Worm (Caenorhabditis elegans) whole organism, L1 larva: ENCODE results near the gene F35G2.5.

Experiments used
- ama-1 ChIP-seq: fragments of 150-350 bp; optimal IDR thresholded peaks from 2 replicates; lab custom pipeline; 2014
- blmp-1 ChIP-seq: fragments of 150-350 bp; optimal IDR thresholded peaks from 2 replicates; lab custom pipeline; 2014; ENCODE audit warnings: missing biosample characterization, missing genetic modification characterization
- ceh-82 ChIP-seq, 3 experiments: fragments of 150-350 bp in 1 of 3; sonication (generic microtip) in 2 of 3; optimal IDR thresholded peaks; 2 replicates each; lab custom pipeline; 2014 to 2017; ENCODE audit warnings: missing biosample characterization in 3 of 3, missing genetic modification characterization in 3 of 3
- ces-1 ChIP-seq: fragments of 150-350 bp; optimal IDR thresholded peaks from 2 replicates; lab custom pipeline; 2014; ENCODE audit warnings: missing biosample characterization, missing genetic modification reagents, missing genetic modification characterization
- efl-1 ChIP-seq, 4 experiments: fragments of 150-350 bp; optimal IDR thresholded peaks in 3 of 4; peaks in 1 of 4; 1 replicate in 1 of 4; 2 replicates in 3 of 4; lab custom pipeline; 2014; ENCODE audit warnings: missing biosample characterization in 2 of 4, missing genetic modification characterization in 2 of 4, missing genetic modification reagents in 2 of 4
- egl-27 ChIP-seq, 2 experiments: fragments of 150-350 bp in 1 of 2; sonication (generic microtip); optimal IDR thresholded peaks; 3 replicates each; lab custom pipeline; 2017 to 2018; ENCODE audit warnings: missing biosample characterization in 2 of 2, missing genetic modification characterization in 2 of 2, missing genetic modification reagents in 2 of 2
- elt-3 ChIP-seq, 6 experiments: fragments of 150-350 bp in 1 of 6; sonication (generic microtip); optimal IDR thresholded peaks; 2 replicates each; lab custom pipeline; 2017 to 2018; ENCODE audit warnings: missing biosample characterization in 6 of 6, missing genetic modification characterization in 6 of 6, inconsistent platforms in 1 of 6
- ets-5 ChIP-seq: fragments of 200-800 bp; sonication (Bioruptor generic); IDR thresholded peaks from 2 replicates; pipeline ENCODE4 v1.3.6; 2022; ENCODE audit warnings: missing genetic modification characterization, missing compliant biosample characterization
- fkh-4 ChIP-seq: sonication (generic microtip); optimal IDR thresholded peaks from 2 replicates; lab custom pipeline; 2016; ENCODE audit warnings: missing compliant biosample characterization, missing genetic modification characterization, borderline replicate concordance
- fkh-8 ChIP-seq: sonication (generic microtip); optimal IDR thresholded peaks from 2 replicates; lab custom pipeline; 2016; ENCODE audit warnings: mild to moderate bottlenecking, missing genetic modification characterization, missing compliant biosample characterization
- grh-1 ChIP-seq: fragments of 200-800 bp; sonication (Bioruptor generic); IDR thresholded peaks from 2 replicates; pipeline ENCODE4 v1.3.6; 2022; ENCODE audit warnings: missing genetic modification reagents, missing genetic modification characterization, missing compliant biosample characterization
- hlh-4 ChIP-seq: sonication (generic microtip); optimal IDR thresholded peaks from 2 replicates; lab custom pipeline; 2016; ENCODE audit warnings: mild to moderate bottlenecking, missing genetic modification characterization, missing compliant biosample characterization
- isw-1 ChIP-seq: fragments of 200-800 bp; sonication (Bioruptor generic); IDR thresholded peaks from 2 replicates; pipeline ENCODE4 v1.3.6; 2022; ENCODE audit warnings: missing genetic modification characterization, missing compliant biosample characterization
- lin-14 ChIP-seq: fragments of 200-800 bp; sonication (Bioruptor generic); optimal IDR thresholded peaks from 2 replicates; lab custom pipeline; 2018; ENCODE audit warnings: mild to moderate bottlenecking, missing genetic modification characterization, moderate library complexity, missing compliant biosample characterization
- lin-35 ChIP-seq, 2 experiments: fragments of 150-350 bp; optimal IDR thresholded peaks; 2 replicates each; lab custom pipeline; 2014; ENCODE audit warnings: missing biosample characterization in 2 of 2, missing genetic modification characterization in 2 of 2, missing genetic modification reagents in 2 of 2
- mep-1 ChIP-seq: fragments of 150-350 bp; optimal IDR thresholded peaks from 2 replicates; lab custom pipeline; 2014; ENCODE audit warnings: missing biosample characterization, missing genetic modification characterization
- nhr-11 ChIP-seq: fragments of 150-350 bp; optimal IDR thresholded peaks from 2 replicates; lab custom pipeline; 2014; ENCODE audit warnings: missing biosample characterization, missing genetic modification characterization
- nhr-19 ChIP-seq: fragments of 200-800 bp; sonication (Bioruptor generic); conservative IDR thresholded peaks from 2 replicates; pipeline ENCODE4 v1.3.6; 2022; ENCODE audit warnings: missing genetic modification characterization, missing compliant biosample characterization
- nhr-237 ChIP-seq: fragments of 150-350 bp; optimal IDR thresholded peaks from 2 replicates; lab custom pipeline; 2014; ENCODE audit warnings: missing biosample characterization, missing genetic modification characterization
- nhr-85 ChIP-seq: sonication (generic microtip); peaks from one replicate; lab custom pipeline; 2016; ENCODE audit warnings: missing genetic modification characterization, inconsistent platforms, missing compliant biosample characterization
- pqm-1 ChIP-seq: sonication (generic microtip); optimal IDR thresholded peaks from 3 replicates; lab custom pipeline; 2017; ENCODE audit warnings: missing biosample characterization, missing genetic modification characterization
- skn-1 ChIP-seq: fragments of 150-350 bp; optimal IDR thresholded peaks from 2 replicates; lab custom pipeline; 2014; ENCODE audit warnings: missing biosample characterization, missing genetic modification characterization
- snu-23 ChIP-seq: sonication (generic microtip); optimal IDR thresholded peaks from 2 replicates; lab custom pipeline; 2016; ENCODE audit warnings: missing genetic modification characterization, missing compliant biosample characterization
- sox-4 ChIP-seq: sonication (generic microtip); optimal IDR thresholded peaks from 2 replicates; lab custom pipeline; 2016; ENCODE audit warnings: missing genetic modification characterization, missing compliant biosample characterization
- swsn-7 ChIP-seq: sonication (generic microtip); optimal IDR thresholded peaks from 2 replicates; lab custom pipeline; 2016; ENCODE audit warnings: missing genetic modification characterization, missing compliant biosample characterization
- tbx-2 ChIP-seq: sonication (generic microtip); optimal IDR thresholded peaks from 2 replicates; lab custom pipeline; 2016; ENCODE audit warnings: missing genetic modification characterization, missing compliant biosample characterization
- unc-130 ChIP-seq: fragments of 150-350 bp; optimal IDR thresholded peaks from 2 replicates; lab custom pipeline; 2017; ENCODE audit warnings: missing biosample characterization, missing genetic modification characterization, inconsistent platforms

F35G2.5 gene

DNA sequence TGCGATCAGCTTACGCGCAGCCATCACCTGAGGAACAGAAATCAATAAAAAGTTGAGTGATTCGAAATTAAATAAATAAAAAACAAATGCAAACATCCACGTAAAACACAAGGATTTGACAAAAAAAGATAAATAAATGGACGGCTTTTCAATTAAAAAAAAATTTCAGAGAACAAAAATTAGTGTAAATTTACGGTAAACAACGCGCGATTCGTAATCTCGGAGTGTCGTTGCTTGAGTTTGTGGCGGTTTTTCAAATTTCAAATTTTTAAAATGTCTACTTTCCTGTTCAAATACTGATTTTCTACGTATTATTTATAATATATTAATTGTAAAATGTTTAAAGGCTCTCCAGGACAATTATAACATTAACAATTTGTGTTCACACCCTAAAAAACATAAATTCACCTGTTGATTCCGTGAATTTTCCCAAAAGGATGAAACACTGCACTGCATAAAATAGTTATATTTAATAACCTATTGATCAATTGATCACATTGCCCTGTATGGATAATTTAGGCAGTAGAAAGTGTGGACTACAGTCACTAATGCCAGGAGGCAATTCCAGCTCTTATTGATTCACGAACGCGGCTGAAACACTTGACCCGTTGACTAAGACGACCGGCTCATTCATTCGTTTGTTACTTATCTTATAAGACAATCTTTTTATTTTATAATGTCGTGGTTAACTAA is 10.3 kb upstream of the F35G2.5 start, which contains the start of the genes marb-1 and F35G2.3 (continued):
- TF ChIP-seq grh-1 (no peak), lin-35 (GFP tag; optimal IDR thresholded peaks at IDR 0.05; lab: Kevin White, UChicago) (peak; percentile 93 to 94)

DNA sequence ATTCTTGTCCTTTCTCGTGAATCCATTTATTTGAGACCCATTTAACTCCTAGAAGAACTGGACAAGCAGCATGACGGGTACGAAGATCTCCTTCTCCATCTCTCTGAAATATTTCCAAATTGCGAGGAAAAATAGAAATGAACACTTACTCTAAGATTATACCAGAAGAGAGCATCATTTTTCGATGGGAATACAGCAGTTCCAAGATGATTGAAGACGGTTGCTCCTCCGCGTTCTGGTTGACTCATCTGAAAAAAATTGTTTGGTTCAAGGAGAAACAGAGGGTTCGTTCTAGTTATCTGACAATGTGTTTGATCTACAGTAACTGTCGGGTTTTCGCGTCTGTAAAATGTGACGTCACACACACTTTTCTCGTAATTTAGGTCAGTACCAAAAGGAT is 8.1 kb upstream of the F35G2.5 start:
- TF ChIP-seq nhr-11, result no peak

DNA sequence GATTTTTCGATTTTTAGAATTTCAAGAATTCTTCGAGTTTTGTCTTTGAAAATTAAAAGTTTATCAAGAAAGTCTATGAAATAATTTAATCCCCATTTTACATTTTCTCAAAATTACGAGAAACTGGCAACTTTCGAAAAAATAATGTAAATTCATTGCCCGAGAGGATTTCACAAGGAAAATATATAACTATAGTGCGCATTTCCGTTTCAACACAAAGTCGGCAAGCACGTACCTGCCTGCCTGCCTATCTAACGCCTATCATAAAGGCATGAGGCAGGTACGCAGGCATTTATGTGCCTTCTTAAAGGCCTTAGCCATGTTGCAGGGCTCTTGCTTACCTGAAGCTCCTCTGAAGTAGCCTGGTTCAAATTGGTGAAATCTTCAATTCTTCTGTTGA is 6.6 kb upstream of the F35G2.5 start:
- TF ChIP-seq sox-4 (tag; lab: Kevin White, UChicago), result no peak
- TF ChIP-seq efl-1 (optimal IDR thresholded peaks at IDR 0.05; lab: Kevin White, UChicago), result no peak
- peak in 1 of 2 experiments; percentile 62 for TF ChIP-seq efl-1 (GFP tag; optimal IDR thresholded peaks at IDR 0.05 in 1 of 2; lab: Kevin White, UChicago)

DNA sequence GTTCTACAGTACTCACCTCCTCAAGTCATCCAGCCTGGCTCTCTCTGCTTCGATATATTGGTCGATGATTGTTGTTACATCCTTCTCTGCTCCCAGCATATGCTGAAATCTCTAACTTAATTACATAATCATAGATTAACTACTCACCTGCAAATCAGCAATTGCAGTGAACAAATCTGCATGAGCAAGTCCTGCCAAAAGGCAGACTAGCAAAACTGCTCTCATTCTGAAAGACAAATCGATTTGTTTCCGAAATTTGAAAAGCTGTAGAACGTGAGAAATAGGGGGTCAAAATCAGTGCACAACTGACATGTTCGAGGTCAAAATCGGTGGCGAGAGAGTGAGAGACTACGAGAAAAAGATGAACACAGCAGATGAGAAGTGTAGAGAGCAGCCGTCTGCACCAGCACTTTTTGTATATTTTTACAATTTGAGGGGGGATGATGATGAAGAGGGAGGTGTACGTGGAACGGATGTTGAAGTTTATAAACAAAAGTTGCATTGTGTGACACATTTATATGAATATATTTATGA is 3.6 kb upstream of the F35G2.5 start, which contains the start of gene phy-2:
Gene phy-2 (minus strand): TSS at position 226 of the 534 bp plus-strand sequence.
- TF ChIP-seq fkh-4 (tag; lab: Kevin White, UChicago) (no peak), efl-1 (optimal IDR thresholded peaks at IDR 0.05; lab: Kevin White, UChicago) (no peak), efl-1 (GFP tag; optimal IDR thresholded peaks at IDR 0.05 in 1 of 2; lab: Kevin White, UChicago) (peak in 1 of 2 experiments; percentile 72), lin-14 (GFP tag; lab: Kevin White, UChicago) (peak; percentile 46), tbx-2 (tag; lab: Kevin White, UChicago) (no peak), skn-1 (tag; lab: Kevin White, UChicago) (no peak), ces-1 (GFP tag; lab: Kevin White, UChicago) (no peak), egl-27 (tag; optimal IDR thresholded peaks at IDR 0.05; lab: Kevin White, UChicago) (no peak), fkh-8 (tag; lab: Kevin White, UChicago) (no peak), ets-5 (GFP tag; lab: Robert Waterston, UW) (no peak), snu-23 (GFP tag; lab: Kevin White, UChicago) (no peak), pqm-1 (tag; lab: Kevin White, UChicago) (no peak)

DNA sequence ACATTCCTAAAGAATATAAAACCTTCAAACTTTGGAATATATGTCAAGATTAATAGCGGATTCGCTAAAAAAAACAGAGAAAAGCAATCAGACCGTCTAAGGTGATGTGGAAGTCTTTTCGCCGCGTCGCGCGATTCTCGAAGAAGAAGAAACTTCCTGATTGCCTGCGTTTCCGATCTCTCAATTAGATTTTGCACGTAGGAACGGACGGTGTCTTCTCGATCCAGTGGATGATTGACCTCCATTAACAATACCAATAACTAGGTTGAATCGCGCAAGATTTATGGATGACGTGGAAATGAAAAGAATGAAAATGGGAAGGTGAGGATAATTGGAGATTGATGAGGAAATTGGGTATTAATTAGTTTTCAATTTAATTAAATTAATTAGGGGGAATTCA is 2.3 kb upstream of the F35G2.5 start:
- TF ChIP-seq nhr-85 (tag; lab: Kevin White, UChicago), result peak; percentile 73
- TF ChIP-seq elt-3 (tag; optimal IDR thresholded peaks at IDR 0.05; lab: Kevin White, UChicago), result peak in 1 of 6 experiments; percentile 59
- TF ChIP-seq blmp-1, result peak; percentile 83
- TF ChIP-seq unc-130, result no peak
- TF ChIP-seq ceh-82 (tag; optimal IDR thresholded peaks at IDR 0.05; lab: Kevin White, UChicago), result no peak
- no peak for TF ChIP-seq skn-1 (tag; lab: Kevin White, UChicago)
- TF ChIP-seq mep-1 (tag; lab: Kevin White, UChicago), result peak; percentile 3
- no peak for TF ChIP-seq efl-1 (optimal IDR thresholded peaks at IDR 0.05; lab: Kevin White, UChicago)
- TF ChIP-seq efl-1 (GFP tag; optimal IDR thresholded peaks at IDR 0.05 in 1 of 2; lab: Kevin White, UChicago), result peak in 1 of 2 experiments; percentile 17

DNA sequence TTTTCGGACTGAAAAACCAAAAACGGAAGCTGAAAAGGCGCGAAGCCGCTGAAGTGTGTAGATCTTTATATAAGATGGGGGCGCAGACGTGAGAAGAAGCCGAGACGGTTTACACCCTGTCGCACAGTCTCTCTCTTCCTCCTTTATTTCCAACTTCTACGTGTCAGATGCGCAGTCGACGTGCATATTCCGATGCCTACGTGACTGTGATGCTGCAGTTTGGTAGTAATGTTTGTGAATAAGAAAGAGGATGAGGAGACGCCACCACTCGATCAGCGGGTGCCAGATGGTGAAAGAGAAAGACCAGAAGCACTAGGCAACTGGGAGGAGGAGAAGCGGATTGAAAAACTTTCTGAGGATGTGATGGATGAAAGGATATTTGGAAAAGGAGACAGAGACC is 1.2 kb upstream of the F35G2.5 start:
- TF ChIP-seq hlh-4 (tag; lab: Kevin White, UChicago) (no peak), swsn-7 (tag; lab: Kevin White, UChicago) (no peak), blmp-1 (peak; percentile 27), nhr-19 (GFP tag; lab: Robert Waterston, UW) (no peak), ama-1 (lab: Kevin White, UChicago) (no peak), nhr-237 (tag; lab: Kevin White, UChicago) (no peak)

DNA sequence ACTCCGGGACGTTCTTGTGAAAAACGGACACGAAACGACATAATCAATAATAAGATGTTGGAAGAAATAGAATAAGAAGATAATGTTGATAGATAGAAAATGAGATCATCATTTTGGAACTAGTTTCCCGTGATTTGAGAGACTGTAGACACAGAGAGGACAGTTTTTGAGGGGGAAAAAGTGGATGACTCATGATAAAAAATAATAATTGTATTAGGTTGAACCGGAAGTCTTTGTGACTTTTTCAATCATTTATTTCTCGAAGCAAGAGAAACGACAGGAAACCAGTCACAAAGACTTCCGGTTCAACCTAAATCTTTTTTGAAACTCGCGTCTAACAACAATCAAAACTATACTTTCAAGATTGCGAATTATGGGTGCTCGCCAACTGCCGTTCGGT is 7.6 kb downstream of the F35G2.5 start, which contains the start of gene mlt-3:
Gene mlt-3 (minus strand): TSS at position 101 of the 400 bp plus-strand sequence.
- TF ChIP-seq blmp-1 (peak; percentile 21), isw-1 (no peak), nhr-85 (tag; lab: Kevin White, UChicago) (peak; percentile 20)
